Fruit fly (Drosophila melanogaster) whole organism, embryonic: ENCODE measurements around the gene CG42495.

Experiments
- CG10959 ChIP-seq: fragments of 200-800 bp; sonication (Bioruptor generic); IDR thresholded peaks from 2 replicates; pipeline ENCODE4 v1.3.6; 2022; ENCODE audit warnings: missing biosample characterization, missing genetic modification characterization
- CG11398 ChIP-seq: fragments of 200-800 bp; sonication (Bioruptor generic); optimal IDR thresholded peaks from 2 replicates; lab custom pipeline; 2016; ENCODE audit warnings: missing biosample characterization, missing genetic modification characterization
- CG15514 ChIP-seq: fragments of 200-800 bp; sonication (Bioruptor generic); optimal IDR thresholded peaks from 3 replicates; lab custom pipeline; 2017; ENCODE audit warnings: missing biosample characterization, missing genetic modification characterization, mild to moderate bottlenecking, moderate library complexity, missing genetic modification reagents
- CG15601 ChIP-seq: fragments of 200-800 bp; sonication (Bioruptor generic); optimal IDR thresholded peaks from 3 replicates; lab custom pipeline; 2019; ENCODE audit warnings: missing biosample characterization, mild to moderate bottlenecking, missing genetic modification characterization, moderate library complexity
- CG17359 ChIP-seq: fragments of 200-800 bp; sonication (Bioruptor generic); optimal IDR thresholded peaks from 3 replicates; lab custom pipeline; 2018; ENCODE audit warnings: missing biosample characterization, mild to moderate bottlenecking, missing genetic modification characterization, moderate library complexity
- CG18011 ChIP-seq: fragments of 200-800 bp; sonication (Bioruptor generic); optimal IDR thresholded peaks from 2 replicates; lab custom pipeline; 2017; ENCODE audit warnings: missing biosample characterization, missing genetic modification characterization, mild to moderate bottlenecking, moderate library complexity, missing genotype
- CG2120 ChIP-seq: fragments of 200-800 bp; sonication (Bioruptor generic); optimal IDR thresholded peaks from 3 replicates; lab custom pipeline; 2016; ENCODE audit warnings: missing biosample characterization, missing genetic modification characterization
- CG2199 ChIP-seq: fragments of 200-800 bp; sonication (Bioruptor generic); IDR thresholded peaks from 3 replicates; pipeline ENCODE4 v1.3.6; 2022; ENCODE audit warnings: missing biosample characterization, missing genetic modification characterization
- CG2202 ChIP-seq: fragments of 200-800 bp; sonication (Bioruptor generic); optimal IDR thresholded peaks from 2 replicates; lab custom pipeline; 2018; ENCODE audit warnings: missing biosample characterization, mild to moderate bottlenecking, missing genetic modification characterization
- CG2678 ChIP-seq: fragments of 200-800 bp; sonication (Bioruptor generic); optimal IDR thresholded peaks from 3 replicates; lab custom pipeline; 2019; ENCODE audit warnings: missing biosample characterization, mild to moderate bottlenecking, missing genetic modification characterization, moderate library complexity
- CG3847 ChIP-seq: fragments of 200-800 bp; sonication (Bioruptor generic); IDR thresholded peaks from 2 replicates; pipeline ENCODE4 v1.3.6; 2022; ENCODE audit warnings: missing biosample characterization, missing genetic modification characterization
- CG4404 ChIP-seq: fragments of 200-800 bp; sonication (Bioruptor generic); IDR thresholded peaks from 2 replicates; pipeline ENCODE4 v1.3.6; 2022; ENCODE audit warnings: missing biosample characterization, missing genetic modification characterization
- CG5180 ChIP-seq: fragments of 200-800 bp; sonication (Bioruptor generic); optimal IDR thresholded peaks from 3 replicates; lab custom pipeline; 2017; ENCODE audit warnings: missing biosample characterization, missing genetic modification characterization, mild to moderate bottlenecking, moderate library complexity, missing genetic modification reagents
- CG5953 ChIP-seq: fragments of 200-800 bp; sonication (Bioruptor generic); IDR thresholded peaks from 2 replicates; pipeline ENCODE4 v1.3.6; 2022; ENCODE audit warnings: missing biosample characterization, missing genetic modification characterization
- CG6765 ChIP-seq: fragments of 200-800 bp; sonication (Bioruptor generic); optimal IDR thresholded peaks from 3 replicates; lab custom pipeline; 2017; ENCODE audit warnings: missing biosample characterization, mild to moderate bottlenecking, missing genetic modification characterization
- CG8089 ChIP-seq: fragments of 200-800 bp; sonication (Bioruptor generic); optimal IDR thresholded peaks from 3 replicates; lab custom pipeline; 2016; ENCODE audit warnings: missing biosample characterization, missing genetic modification characterization
- CG8281 ChIP-seq: fragments of 200-800 bp; sonication (Bioruptor generic); optimal IDR thresholded peaks from 2 replicates; lab custom pipeline; 2018; ENCODE audit warnings: missing biosample characterization, mild to moderate bottlenecking, missing genetic modification characterization, moderate library complexity
- CG8359 ChIP-seq: fragments of 200-800 bp; sonication (Bioruptor generic); optimal IDR thresholded peaks from 2 replicates; lab custom pipeline; 2017; ENCODE audit warnings: missing biosample characterization, mild to moderate bottlenecking, missing genetic modification characterization, borderline replicate concordance
- CG9437 ChIP-seq: fragments of 200-800 bp; sonication (Bioruptor generic); optimal IDR thresholded peaks from 2 replicates; lab custom pipeline; 2018; ENCODE audit warnings: missing biosample characterization, mild to moderate bottlenecking, missing genetic modification characterization
- Deaf1 ChIP-seq: fragments of 200-800 bp; optimal IDR thresholded peaks from 3 replicates; lab custom pipeline; 2019; ENCODE audit warnings: missing biosample characterization, mild to moderate bottlenecking, missing genetic modification characterization, moderate library complexity
- Eip74EF ChIP-seq, 2 experiments: fragments of 200-800 bp in 1 of 2; fragments of >200 bp in 1 of 2; sonication (Bioruptor generic) in 1 of 2; optimal IDR thresholded peaks; 2 replicates each; lab custom pipeline; 2017 to 2019; ENCODE audit warnings: missing biosample characterization in 2 of 2, missing genetic modification characterization in 2 of 2, mild to moderate bottlenecking in 1 of 2, moderate library complexity in 1 of 2
- Fer1 ChIP-seq: fragments of 200-800 bp; sonication (Bioruptor generic); optimal IDR thresholded peaks from 2 replicates; lab custom pipeline; 2017; ENCODE audit warnings: missing biosample characterization, mild to moderate bottlenecking, missing genetic modification characterization
- Hmr ChIP-seq: fragments of 200-800 bp; sonication (Bioruptor generic); optimal IDR thresholded peaks from 3 replicates; lab custom pipeline; 2017; ENCODE audit warnings: mild to moderate bottlenecking, missing biosample characterization, missing genetic modification reagents, missing genetic modification characterization
- Hr78 ChIP-seq, 2 experiments: fragments of 200-800 bp in 1 of 2; fragments of >200 bp in 1 of 2; sonication (Bioruptor generic) in 1 of 2; optimal IDR thresholded peaks; 2 replicates each; lab custom pipeline; 2017 to 2019; ENCODE audit warnings: missing biosample characterization in 2 of 2, missing genetic modification characterization in 2 of 2, mild to moderate bottlenecking in 1 of 2, moderate library complexity in 1 of 2
- Six4 ChIP-seq: fragments of 200-800 bp; sonication (Bioruptor generic); optimal IDR thresholded peaks from 2 replicates; lab custom pipeline; 2016; ENCODE audit warnings: missing biosample characterization, missing genetic modification characterization
- Sox100B ChIP-seq: fragments of 200-800 bp; sonication (Bioruptor generic); optimal IDR thresholded peaks from 3 replicates; lab custom pipeline; 2018; ENCODE audit warnings: missing biosample characterization, mild to moderate bottlenecking, missing genetic modification characterization
- Xbp1 ChIP-seq: fragments of 200-800 bp; sonication (Bioruptor generic); optimal IDR thresholded peaks from 3 replicates; lab custom pipeline; 2016; ENCODE audit warnings: missing biosample characterization, mild to moderate bottlenecking, missing genetic modification characterization
- al ChIP-seq: fragments of 200-800 bp; sonication (Bioruptor generic); IDR thresholded peaks from 2 replicates; pipeline ENCODE4 v1.3.6; 2022; ENCODE audit warnings: missing biosample characterization, missing genetic modification characterization
- bbx ChIP-seq: fragments of 200-800 bp; sonication (Bioruptor generic); IDR thresholded peaks from 2 replicates; pipeline ENCODE4 v1.3.6; 2022; ENCODE audit warnings: missing biosample characterization, missing genetic modification characterization; ENCODE audit not compliant: partially characterized antibody
- bowl ChIP-seq: fragments of 200-800 bp; sonication (Bioruptor generic); IDR thresholded peaks from 2 replicates; pipeline ENCODE4 v1.3.6; 2022; ENCODE audit warnings: missing biosample characterization, missing genetic modification characterization
- ems ChIP-seq: fragments of 200-800 bp; sonication (Bioruptor generic); optimal IDR thresholded peaks from 3 replicates; lab custom pipeline; 2016; ENCODE audit warnings: missing biosample characterization, missing genetic modification characterization
- esg ChIP-seq: fragments of 200-800 bp; sonication (Bioruptor generic); conservative IDR thresholded peaks from 2 replicates; pipeline ENCODE4 v1.3.6; 2022; ENCODE audit warnings: missing biosample characterization, missing genetic modification characterization
- grau ChIP-seq: fragments of 200-800 bp; optimal IDR thresholded peaks from 3 replicates; lab custom pipeline; 2019; ENCODE audit warnings: missing biosample characterization, mild to moderate bottlenecking, missing genetic modification characterization, moderate library complexity
- ham ChIP-seq: fragments of 200-800 bp; sonication (Bioruptor generic); IDR thresholded peaks from 2 replicates; pipeline ENCODE4 v1.3.6; 2022; ENCODE audit warnings: missing biosample characterization, missing genetic modification characterization
- her ChIP-seq: fragments of 200-800 bp; sonication (Bioruptor generic); optimal IDR thresholded peaks from 2 replicates; lab custom pipeline; 2016; ENCODE audit warnings: missing biosample characterization, missing genetic modification characterization
- kni ChIP-seq: fragments of 200-800 bp; sonication (Bioruptor generic); optimal IDR thresholded peaks from 3 replicates; lab custom pipeline; 2017; ENCODE audit warnings: mild to moderate bottlenecking, missing biosample characterization, missing genetic modification reagents, missing genetic modification characterization
- luna ChIP-seq: fragments of 200-800 bp; sonication (Bioruptor generic); optimal IDR thresholded peaks from 2 replicates; lab custom pipeline; 2016; ENCODE audit warnings: missing biosample characterization, missing genetic modification characterization
- mld ChIP-seq: fragments of 200-800 bp; sonication (Bioruptor generic); IDR thresholded peaks from 3 replicates; pipeline ENCODE4 v1.3.6; 2022; ENCODE audit warnings: missing biosample characterization, missing genetic modification characterization; ENCODE audit not compliant: partially characterized antibody
- nerfin-1 ChIP-seq: fragments of 200-800 bp; sonication (Bioruptor generic); optimal IDR thresholded peaks from 3 replicates; lab custom pipeline; 2019; ENCODE audit warnings: missing biosample characterization, mild to moderate bottlenecking, missing genetic modification characterization, moderate library complexity
- onecut ChIP-seq: fragments of 200-800 bp; sonication (Bioruptor generic); IDR thresholded peaks from 2 replicates; pipeline ENCODE4 v1.3.6; 2022; ENCODE audit warnings: missing biosample characterization, missing genetic modification characterization
- org-1 ChIP-seq: fragments of 200-800 bp; sonication (Bioruptor generic); optimal IDR thresholded peaks from 2 replicates; lab custom pipeline; 2017; ENCODE audit warnings: missing biosample characterization, missing genetic modification characterization
- pho ChIP-seq: fragments of 200-800 bp; sonication (Bioruptor generic); optimal IDR thresholded peaks from 2 replicates; lab custom pipeline; 2016; ENCODE audit warnings: missing biosample characterization, missing genetic modification characterization
- phol ChIP-seq: fragments of 200-800 bp; sonication (Bioruptor generic); optimal IDR thresholded peaks from 3 replicates; lab custom pipeline; 2018; ENCODE audit warnings: missing biosample characterization, mild to moderate bottlenecking, missing genetic modification characterization, moderate library complexity
- ranshi ChIP-seq: fragments of 200-800 bp; sonication (Bioruptor generic); IDR thresholded peaks from 2 replicates; pipeline ENCODE4 v1.3.6; 2022; ENCODE audit warnings: missing biosample characterization, missing genetic modification characterization
- shn ChIP-seq: fragments of 200-800 bp; sonication (Bioruptor generic); optimal IDR thresholded peaks from 3 replicates; lab custom pipeline; 2016; ENCODE audit warnings: missing biosample characterization, missing genetic modification characterization
- tap ChIP-seq: fragments of 200-800 bp; optimal IDR thresholded peaks from 3 replicates; lab custom pipeline; 2019; ENCODE audit warnings: missing biosample characterization, mild to moderate bottlenecking, missing genetic modification characterization, moderate library complexity
- tgo ChIP-seq: fragments of 200-800 bp; sonication (Bioruptor generic); IDR thresholded peaks from 3 replicates; pipeline ENCODE4 v1.3.6; 2022; ENCODE audit warnings: missing biosample characterization, missing genetic modification characterization
- trem ChIP-seq: fragments of 200-800 bp; optimal IDR thresholded peaks from 3 replicates; lab custom pipeline; 2019; ENCODE audit warnings: missing biosample characterization, mild to moderate bottlenecking, missing genetic modification characterization, moderate library complexity
- tup ChIP-seq: fragments of 200-800 bp; sonication (Bioruptor generic); optimal IDR thresholded peaks from 2 replicates; lab custom pipeline; 2016; ENCODE audit warnings: missing biosample characterization, mild to moderate bottlenecking, missing genetic modification characterization, moderate library complexity
- wdn ChIP-seq: fragments of 200-800 bp; sonication (Bioruptor generic); IDR thresholded peaks from 2 replicates; pipeline ENCODE4 v1.3.6; 2022; ENCODE audit warnings: missing biosample characterization, missing genetic modification characterization

CG42495 gene

DNA sequence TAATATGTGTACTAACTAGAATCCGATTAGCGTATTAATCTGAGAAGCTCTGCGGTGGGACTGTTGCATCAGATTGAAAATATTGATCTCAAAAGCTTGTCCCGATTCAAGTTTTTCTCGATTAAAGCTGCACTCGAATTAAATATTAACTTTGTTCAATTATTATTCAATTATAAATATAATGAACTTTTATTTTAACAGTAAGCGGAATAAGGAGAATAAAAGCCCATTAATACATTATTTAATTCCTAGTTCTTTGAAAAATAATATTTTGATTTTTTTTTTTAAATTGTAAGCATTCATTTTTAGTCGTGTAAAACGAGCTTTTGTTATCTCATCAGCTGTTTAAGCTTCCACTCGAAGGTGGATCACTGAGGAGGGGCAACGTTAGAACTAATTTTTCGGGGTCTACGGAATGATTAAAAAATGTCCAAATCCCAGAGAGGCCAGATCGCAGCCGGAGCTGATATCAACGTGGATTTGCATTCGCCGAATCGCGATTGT is 8.3 kb downstream of the CG42495 start, which contains the start of the genes GNBP2 and GNBP1 (continued):
- TF ChIP-seq shn (no peak), CG4404 (no peak), CG2199 (GFP tag; lab: Robert Waterston, UW) (0 out of 3 replicates have a peak, but pooled peaks have one; percentile 21), tap (tag; lab: Kevin White, UChicago) (no peak), Deaf1 (tag; lab: Kevin White, UChicago) (no peak), Hmr (GFP tag; lab: Kevin White, UChicago) (peak; percentile 57), CG10959 (GFP tag; lab: Robert Waterston, UW) (no peak), Eip74EF (GFP tag; optimal IDR thresholded peaks at IDR 0.05; lab: Kevin White, UChicago) (peak in 1 of 2 experiments; percentile 48), CG8089 (GFP tag; lab: Kevin White, UChicago) (no peak), CG9437 (GFP tag; lab: Kevin White, UChicago) (peak; percentile 39), CG2202 (tag; lab: Kevin White, UChicago) (no peak), wdn (no peak), CG11398 (GFP tag; lab: Kevin White, UChicago) (no peak), onecut (no peak), CG2678 (peak; percentile 87), ham (GFP tag; lab: Robert Waterston, UW) (no peak), ranshi (GFP tag; lab: Robert Waterston, UW) (peak; percentile 72), grau (tag; lab: Kevin White, UChicago) (peak; percentile 44), al (GFP tag; lab: Robert Waterston, UW) (peak; percentile 46; the same call in 1 of the 2 replicates), CG2120 (peak; percentile 43), CG8281 (tag; lab: Kevin White, UChicago) (peak; percentile 35), CG15514 (GFP tag; lab: Kevin White, UChicago) (peak; percentile 40), bbx (GFP tag; lab: Robert Waterston, UW) (no peak), luna (GFP tag; lab: Kevin White, UChicago) (no peak), org-1 (GFP tag; lab: Kevin White, UChicago) (peak; percentile 16), mld (GFP tag; lab: Robert Waterston, UW) (no peak), phol (tag; lab: Kevin White, UChicago) (peak; percentile 65), CG15601 (tag; lab: Kevin White, UChicago) (peak; percentile 36), Six4 (GFP tag; lab: Kevin White, UChicago) (no peak), CG5180 (GFP tag; lab: Kevin White, UChicago) (no peak), CG18011 (GFP tag; lab: Kevin White, UChicago) (no peak), CG6765 (GFP tag; lab: Kevin White, UChicago) (no peak), pho (GFP tag; lab: Kevin White, UChicago) (no peak), CG5953 (GFP tag; lab: Robert Waterston, UW) (no peak), her (GFP tag; lab: Kevin White, UChicago) (no peak), CG3847 (peak; percentile 56), esg (GFP tag; lab: Robert Waterston, UW) (no peak; the same call in 1 of the 2 replicates), kni (GFP tag; lab: Kevin White, UChicago) (no peak), CG8359 (GFP tag; lab: Kevin White, UChicago) (no peak), trem (no peak), CG17359 (tag; lab: Kevin White, UChicago) (peak; percentile 73), nerfin-1 (peak; percentile 1), Fer1 (peak; percentile 52), bowl (GFP tag; lab: Robert Waterston, UW) (no peak), Sox100B (GFP tag; lab: Kevin White, UChicago) (peak; percentile 55), Xbp1 (GFP tag; lab: Kevin White, UChicago) (peak; percentile 26), tup (GFP tag; lab: Kevin White, UChicago) (no peak), tgo (GFP tag; lab: Robert Waterston, UW) (peak; percentile 77), Hr78 (GFP tag; optimal IDR thresholded peaks at IDR 0.05; lab: Kevin White, UChicago) (no peak), ems (GFP tag; lab: Kevin White, UChicago) (no peak)
